Worm (Caenorhabditis elegans): ENCODE results near the gene ral-1.

Gene ral-1

ce11 chrIII:3273141-3273540 is 38.0 kb upstream of the ral-1 start:
- TF ChIP-seq unc-120 (tag; optimal IDR thresholded peaks at IDR 0.05; ENCODE audit: poor library complexity, severe bottlenecking) (peak; percentile 37), ces-1 (GFP tag; optimal IDR thresholded peaks at IDR 0.05) (peak; percentile 89), lin-32 (GFP tag; optimal IDR thresholded peaks at IDR 0.05) (no peak), cnd-1 (tag; optimal IDR thresholded peaks at IDR 0.05) (no peak), mab-5 (tag; optimal IDR thresholded peaks at IDR 0.05) (no peak), mls-2 (tag; optimal IDR thresholded peaks at IDR 0.05) (peak; percentile 2), unc-62 (GFP tag; optimal IDR thresholded peaks at IDR 0.05) (peak; percentile 65), ceh-83 (GFP tag; optimal IDR thresholded peaks at IDR 0.05) (no peak)

ce11 chrIII:3278610-3279009 is 32.5 kb upstream of the ral-1 start, which contains the start of gene Y53G8AM.8:
TSS of gene Y53G8AM.8 (minus strand) at chrIII:3278710.
- no peak for TF ChIP-seq lsy-2 (tag; optimal IDR thresholded peaks at IDR 0.05)
- no peak for TF ChIP-seq mab-5 (tag; optimal IDR thresholded peaks at IDR 0.05)
- TF ChIP-seq M03D4.4 (tag; optimal IDR thresholded peaks at IDR 0.05) = no peak
- TF ChIP-seq hlh-1 (tag; optimal IDR thresholded peaks at IDR 0.05) = no peak
- no peak for TF ChIP-seq sptf-1 (tag; optimal IDR thresholded peaks at IDR 0.05)
- TF ChIP-seq elt-1 (tag; optimal IDR thresholded peaks at IDR 0.05; ENCODE audit: borderline replicate concordance, insufficient read depth) = no peak
- TF ChIP-seq snpc-4 (tag; optimal IDR thresholded peaks at IDR 0.05) = no peak
- TF ChIP-seq unc-62 (GFP tag; optimal IDR thresholded peaks at IDR 0.05) = no peak

- TF ChIP-seq mep-1 (tag; optimal IDR thresholded peaks at IDR 0.05) (no peak), elt-1 (tag; optimal IDR thresholded peaks at IDR 0.05; ENCODE audit: borderline replicate concordance, insufficient read depth) (no peak), snpc-4 (tag; optimal IDR thresholded peaks at IDR 0.05) (no peak), unc-62 (GFP tag; optimal IDR thresholded peaks at IDR 0.05) (peak; percentile 72), cnd-1 (tag; optimal IDR thresholded peaks at IDR 0.05) (no peak), ham-2 (GFP tag; optimal IDR thresholded peaks at IDR 0.05) (no peak), ces-1 (GFP tag; optimal IDR thresholded peaks at IDR 0.05) (peak; percentile 83), nhr-2 (tag; optimal IDR thresholded peaks at IDR 0.05) (peak; percentile 60), lin-13 (tag; optimal IDR thresholded peaks at IDR 0.05) (no peak), nhr-237 (tag; optimal IDR thresholded peaks at IDR 0.05) (peak; percentile 64), drap-1 (GFP tag; optimal IDR thresholded peaks at IDR 0.05) (no peak), M03D4.4 (tag; optimal IDR thresholded peaks at IDR 0.05) (peak; percentile 33), mab-5 (tag; optimal IDR thresholded peaks at IDR 0.05) (peak; percentile 69), sem-2 (GFP tag; optimal IDR thresholded peaks at IDR 0.05) (no peak), zip-8 (tag; optimal IDR thresholded peaks at IDR 0.05) (no peak), nhr-12 (tag; optimal IDR thresholded peaks at IDR 0.05) (no peak), bed-3 (GFP tag; optimal IDR thresholded peaks at IDR 0.05) (no peak), pha-4 (tag; optimal IDR thresholded peaks at IDR 0.05) (peak; percentile 84), lsy-2 (tag; optimal IDR thresholded peaks at IDR 0.05) (peak; percentile 73), nhr-28 (tag; optimal IDR thresholded peaks at IDR 0.05) (no peak), ceh-39 (tag; optimal IDR thresholded peaks at IDR 0.05) (peak; percentile 26), sptf-1 (tag; optimal IDR thresholded peaks at IDR 0.05) (peak; percentile 44), flh-1 (GFP tag; optimal IDR thresholded peaks at IDR 0.05) (no peak)
Observed at ce11 chrIII:3279304-3279703, 31.8 kb upstream of the ral-1 start.

- no peak for TF ChIP-seq nhr-28 (tag; optimal IDR thresholded peaks at IDR 0.05)
Observed at ce11 chrIII:3281860-3282358, 29.2 kb upstream of the ral-1 start, which contains the start of gene mfsd-8. TSS of gene mfsd-8 (plus strand) at chrIII:3282308.

- TF ChIP-seq elt-1 (tag; optimal IDR thresholded peaks at IDR 0.05; ENCODE audit: borderline replicate concordance, insufficient read depth) = no peak
- no peak for TF ChIP-seq pha-4 (tag; optimal IDR thresholded peaks at IDR 0.05)
- peak; percentile 23 for TF ChIP-seq mep-1 (tag; optimal IDR thresholded peaks at IDR 0.05)
- no peak for TF ChIP-seq sem-2 (GFP tag; optimal IDR thresholded peaks at IDR 0.05)
- TF ChIP-seq unc-39 (tag; optimal IDR thresholded peaks at IDR 0.05) = no peak
- peak; percentile 88 for TF ChIP-seq ces-1 (GFP tag; optimal IDR thresholded peaks at IDR 0.05)
- no peak for TF ChIP-seq lin-32 (GFP tag; optimal IDR thresholded peaks at IDR 0.05)
- no peak for TF ChIP-seq mab-5 (tag; optimal IDR thresholded peaks at IDR 0.05)
- TF ChIP-seq unc-62 (GFP tag; optimal IDR thresholded peaks at IDR 0.05) = no peak
- no peak for TF ChIP-seq blmp-1 (tag; optimal IDR thresholded peaks at IDR 0.05)
- TF ChIP-seq ham-2 (GFP tag; optimal IDR thresholded peaks at IDR 0.05) = no peak
- no peak for TF ChIP-seq ceh-43 (GFP tag; optimal IDR thresholded peaks at IDR 0.05)
- TF ChIP-seq lsy-2 (tag; optimal IDR thresholded peaks at IDR 0.05) = peak; percentile 8
- TF ChIP-seq ceh-39 (tag; optimal IDR thresholded peaks at IDR 0.05) = no peak
Observed at ce11 chrIII:3294283-3294793, 16.8 kb upstream of the ral-1 start, which contains the start of the genes Y53G8AR.8 and Y53G8AR.6. TSS of gene Y53G8AR.8 (minus strand) at chrIII:3294330. TSS of gene Y53G8AR.6 (plus strand) at chrIII:3294743.

All from whole organism, mixed stage, embryonic.